Fruit fly (Drosophila melanogaster) whole organism, embryonic: ENCODE measurements around the gene Hph.

Experiments used
- Adf1 ChIP-seq: fragments of 200-800 bp; sonication (Bioruptor generic); IDR thresholded peaks from 2 replicates; pipeline ENCODE4 v1.3.6; 2022; ENCODE audit warnings: missing biosample characterization, missing genetic modification characterization
- Aef1 ChIP-seq: fragments of 200-800 bp; sonication (Bioruptor generic); IDR thresholded peaks from 3 replicates; pipeline ENCODE4 v1.3.6; 2022; ENCODE audit warnings: missing biosample characterization, missing genetic modification characterization
- CG10274 ChIP-seq: fragments of 200-800 bp; sonication (Bioruptor generic); optimal IDR thresholded peaks from 3 replicates; lab custom pipeline; 2017; ENCODE audit warnings: missing biosample characterization, mild to moderate bottlenecking, missing genetic modification characterization
- CG12104 ChIP-seq: fragments of 200-800 bp; sonication (Bioruptor generic); optimal IDR thresholded peaks from 3 replicates; lab custom pipeline; 2016; ENCODE audit warnings: missing biosample characterization, missing genetic modification characterization
- CG14710 ChIP-seq: fragments of 200-800 bp; sonication (Bioruptor generic); optimal IDR thresholded peaks from 3 replicates; lab custom pipeline; 2019; ENCODE audit warnings: missing biosample characterization, mild to moderate bottlenecking, missing genetic modification characterization, moderate library complexity
- CG15269 ChIP-seq: fragments of 200-800 bp; sonication (Bioruptor generic); optimal IDR thresholded peaks from 2 replicates; lab custom pipeline; 2018; ENCODE audit warnings: missing biosample characterization, mild to moderate bottlenecking, missing genetic modification characterization, moderate library complexity
- CG15514 ChIP-seq: fragments of 200-800 bp; sonication (Bioruptor generic); optimal IDR thresholded peaks from 3 replicates; lab custom pipeline; 2017; ENCODE audit warnings: missing biosample characterization, missing genetic modification characterization, mild to moderate bottlenecking, moderate library complexity, missing genetic modification reagents
- CG1792 ChIP-seq: fragments of 200-800 bp; sonication (Bioruptor generic); optimal IDR thresholded peaks from 2 replicates; lab custom pipeline; 2016; ENCODE audit warnings: missing biosample characterization, missing genetic modification characterization
- CG2678 ChIP-seq: fragments of 200-800 bp; sonication (Bioruptor generic); optimal IDR thresholded peaks from 3 replicates; lab custom pipeline; 2019; ENCODE audit warnings: missing biosample characterization, mild to moderate bottlenecking, missing genetic modification characterization, moderate library complexity
- CG30403 ChIP-seq: fragments of 200-800 bp; sonication (Bioruptor generic); optimal IDR thresholded peaks from 3 replicates; lab custom pipeline; 2016; ENCODE audit warnings: missing biosample characterization, missing genetic modification characterization
- CG32532 ChIP-seq: fragments of 200-800 bp; sonication (Bioruptor generic); IDR thresholded peaks from 2 replicates; pipeline ENCODE4 v1.3.6; 2022; ENCODE audit warnings: missing biosample characterization, missing genetic modification characterization
- CG34376 ChIP-seq: fragments of 200-800 bp; sonication (Bioruptor generic); optimal IDR thresholded peaks from 2 replicates; lab custom pipeline; 2018; ENCODE audit warnings: missing biosample characterization, mild to moderate bottlenecking, missing genetic modification characterization
- CG34422 ChIP-seq: fragments of 200-800 bp; sonication (Bioruptor generic); IDR thresholded peaks from 3 replicates; pipeline ENCODE4 v1.3.6; 2022; ENCODE audit warnings: missing biosample characterization, missing genetic modification characterization
- CG4328 ChIP-seq: fragments of 200-800 bp; sonication (Bioruptor generic); optimal IDR thresholded peaks from 3 replicates; lab custom pipeline; 2017; ENCODE audit warnings: missing biosample characterization, missing genetic modification reagents, missing genetic modification characterization
- CG43689 ChIP-seq: fragments of 200-800 bp; sonication (Bioruptor generic); IDR thresholded peaks from 2 replicates; pipeline ENCODE4 v1.3.6; 2022; ENCODE audit warnings: missing biosample characterization, missing genetic modification characterization
- CG4730 ChIP-seq: fragments of 200-800 bp; sonication (Bioruptor generic); IDR thresholded peaks from 2 replicates; pipeline ENCODE4 v1.3.6; 2022; ENCODE audit warnings: missing biosample characterization, missing genetic modification characterization
- CG7271 ChIP-seq: fragments of 200-800 bp; sonication (Bioruptor generic); optimal IDR thresholded peaks from 2 replicates; lab custom pipeline; 2018; ENCODE audit warnings: missing biosample characterization, mild to moderate bottlenecking, missing genetic modification characterization, moderate library complexity
- CG7372 ChIP-seq: fragments of 200-800 bp; sonication (Bioruptor generic); IDR thresholded peaks from 2 replicates; pipeline ENCODE4 v1.3.6; 2022; ENCODE audit warnings: missing biosample characterization, missing genetic modification characterization
- CG7987 ChIP-seq: fragments of 200-800 bp; sonication (Bioruptor generic); optimal IDR thresholded peaks from 2 replicates; lab custom pipeline; 2018; ENCODE audit warnings: missing biosample characterization, mild to moderate bottlenecking, missing genetic modification characterization, moderate library complexity
- CG8388 ChIP-seq: fragments of 200-800 bp; sonication (Bioruptor generic); optimal IDR thresholded peaks from 2 replicates; lab custom pipeline; 2019; ENCODE audit warnings: missing biosample characterization, mild to moderate bottlenecking, missing genetic modification characterization, moderate library complexity
- Camta ChIP-seq: fragments of 200-800 bp; sonication (Bioruptor generic); optimal IDR thresholded peaks from 2 replicates; lab custom pipeline; 2016; ENCODE audit warnings: missing biosample characterization, missing genetic modification characterization
- D ChIP-seq, 2 experiments: fragments of 200-800 bp in 1 of 2; fragments of >200 bp in 1 of 2; sonication (Bioruptor generic) in 1 of 2; optimal IDR thresholded peaks; 2 replicates in 1 of 2; 3 replicates in 1 of 2; lab custom pipeline; 2017; ENCODE audit warnings: mild to moderate bottlenecking in 1 of 2, missing biosample characterization in 1 of 2, missing genetic modification characterization in 1 of 2, missing genetic modification reagents in 1 of 2
- Doc2 ChIP-seq: fragments of 200-800 bp; sonication (Bioruptor generic); IDR thresholded peaks from 2 replicates; pipeline ENCODE4 v1.3.6; 2022; ENCODE audit warnings: missing biosample characterization, missing genetic modification characterization
- Dp ChIP-seq: fragments of 200-800 bp; sonication (Bioruptor generic); optimal IDR thresholded peaks from 2 replicates; lab custom pipeline; 2018; ENCODE audit warnings: missing biosample characterization, mild to moderate bottlenecking, missing genetic modification characterization, moderate library complexity
- GATAe ChIP-seq: fragments of 200-800 bp; sonication (Bioruptor generic); conservative IDR thresholded peaks from 2 replicates; pipeline ENCODE4 v1.3.6; 2022; ENCODE audit warnings: missing biosample characterization, missing genetic modification characterization
- HHEX ChIP-seq: fragments of 200-800 bp; sonication (Bioruptor generic); optimal IDR thresholded peaks from 3 replicates; lab custom pipeline; 2017; ENCODE audit warnings: missing biosample characterization, mild to moderate bottlenecking, missing genetic modification characterization, missing genetic modification reagents
- Med ChIP-seq: fragments of 200-800 bp; sonication (Bioruptor generic); peaks from one replicate; lab custom pipeline; 2016; ENCODE audit warnings: missing biosample characterization, missing genetic modification characterization, mild to moderate bottlenecking, inconsistent platforms, moderate library complexity
- Poxn ChIP-seq: fragments of 200-800 bp; sonication (Bioruptor generic); IDR thresholded peaks from 2 replicates; pipeline ENCODE4 v1.3.6; 2022; ENCODE audit warnings: missing biosample characterization, missing genetic modification characterization
- Vsx1 ChIP-seq: fragments of 200-800 bp; sonication (Bioruptor generic); optimal IDR thresholded peaks from 2 replicates; lab custom pipeline; 2017; ENCODE audit warnings: missing biosample characterization, mild to moderate bottlenecking, missing genetic modification characterization, missing genetic modification reagents
- ab ChIP-seq: fragments of 200-800 bp; sonication (Bioruptor generic); optimal IDR thresholded peaks from 2 replicates; lab custom pipeline; 2016; ENCODE audit warnings: missing biosample characterization, missing genetic modification characterization
- al ChIP-seq: fragments of 200-800 bp; sonication (Bioruptor generic); IDR thresholded peaks from 2 replicates; pipeline ENCODE4 v1.3.6; 2022; ENCODE audit warnings: missing biosample characterization, missing genetic modification characterization
- aop ChIP-seq: fragments of 200-800 bp; sonication (Bioruptor generic); IDR thresholded peaks from 2 replicates; pipeline ENCODE4 v1.3.6; 2022; ENCODE audit warnings: missing biosample characterization, missing genetic modification characterization
- ase ChIP-seq: fragments of 200-800 bp; sonication (Bioruptor generic); IDR thresholded peaks from 3 replicates; pipeline ENCODE4 v1.3.6; 2022; ENCODE audit warnings: missing biosample characterization, missing genetic modification characterization
- crc ChIP-seq: fragments of 200-800 bp; sonication (Bioruptor generic); optimal IDR thresholded peaks from 2 replicates; lab custom pipeline; 2016; ENCODE audit warnings: missing biosample characterization, missing genetic modification characterization
- da ChIP-seq: fragments of 200-800 bp; sonication (Bioruptor generic); optimal IDR thresholded peaks from 2 replicates; lab custom pipeline; 2016; ENCODE audit warnings: missing biosample characterization, missing genetic modification characterization
- dati ChIP-seq: fragments of 200-800 bp; sonication (Bioruptor generic); IDR thresholded peaks from 2 replicates; pipeline ENCODE4 v1.3.6; 2022; ENCODE audit warnings: missing biosample characterization, missing genetic modification characterization
- dmrt99B ChIP-seq: fragments of 200-800 bp; sonication (Bioruptor generic); optimal IDR thresholded peaks from 2 replicates; lab custom pipeline; 2018; ENCODE audit warnings: missing biosample characterization, mild to moderate bottlenecking, missing genetic modification characterization, moderate library complexity
- eve ChIP-seq, 2 experiments: fragments of >200 bp; optimal IDR thresholded peaks; 2 replicates each; lab custom pipeline; 2017; ENCODE audit warnings: missing biosample characterization in 2 of 2, missing genetic modification characterization in 2 of 2
- gfzf ChIP-seq: fragments of 200-800 bp; sonication (Bioruptor generic); optimal IDR thresholded peaks from 2 replicates; lab custom pipeline; 2016; ENCODE audit warnings: missing biosample characterization, mild to moderate bottlenecking, missing genetic modification characterization, moderate library complexity
- gt ChIP-seq: fragments of 200-800 bp; sonication (Bioruptor generic); IDR thresholded peaks from 2 replicates; pipeline ENCODE4 v1.3.6; 2022; ENCODE audit warnings: missing biosample characterization, missing genetic modification characterization
- jumu ChIP-seq: fragments of 200-800 bp; sonication (Bioruptor generic); optimal IDR thresholded peaks from 3 replicates; lab custom pipeline; 2016; ENCODE audit warnings: missing biosample characterization, missing genetic modification characterization
- klu ChIP-seq: fragments of 200-800 bp; sonication (Bioruptor generic); IDR thresholded peaks from 2 replicates; pipeline ENCODE4 v1.3.6; 2022; ENCODE audit warnings: missing biosample characterization, missing genetic modification characterization
- luna ChIP-seq: fragments of 200-800 bp; sonication (Bioruptor generic); optimal IDR thresholded peaks from 2 replicates; lab custom pipeline; 2016; ENCODE audit warnings: missing biosample characterization, missing genetic modification characterization
- oc ChIP-seq: fragments of 200-800 bp; sonication (Bioruptor generic); optimal IDR thresholded peaks from 2 replicates; lab custom pipeline; 2018; ENCODE audit warnings: missing biosample characterization, mild to moderate bottlenecking, missing genetic modification characterization, moderate library complexity
- pb ChIP-seq: fragments of 200-800 bp; sonication (Bioruptor generic); optimal IDR thresholded peaks from 3 replicates; lab custom pipeline; 2016; ENCODE audit warnings: missing biosample characterization, missing genetic modification characterization
- peb ChIP-seq: fragments of 200-800 bp; sonication (Bioruptor generic); IDR thresholded peaks from 2 replicates; pipeline ENCODE4 v1.3.6; 2022; ENCODE audit warnings: missing biosample characterization, missing genetic modification characterization
- ssp ChIP-seq: fragments of 200-800 bp; sonication (Bioruptor generic); IDR thresholded peaks from 2 replicates; pipeline ENCODE4 v1.3.6; 2022; ENCODE audit warnings: missing biosample characterization, missing genetic modification characterization
- sug ChIP-seq: fragments of 200-800 bp; optimal IDR thresholded peaks from 2 replicates; lab custom pipeline; 2019; ENCODE audit warnings: missing biosample characterization, mild to moderate bottlenecking, missing genetic modification characterization, moderate library complexity
- tna ChIP-seq: fragments of 200-800 bp; sonication (Bioruptor generic); IDR thresholded peaks from 2 replicates; pipeline ENCODE4 v1.3.6; 2022; ENCODE audit warnings: missing biosample characterization, missing genetic modification characterization; ENCODE audit not compliant: partially characterized antibody
- unc-4 ChIP-seq: fragments of 200-800 bp; sonication (Bioruptor generic); IDR thresholded peaks from 2 replicates; pipeline ENCODE4 v1.3.6; 2022; ENCODE audit warnings: missing biosample characterization, missing genetic modification characterization; ENCODE audit not compliant: partially characterized antibody

The Hph gene

DNA sequence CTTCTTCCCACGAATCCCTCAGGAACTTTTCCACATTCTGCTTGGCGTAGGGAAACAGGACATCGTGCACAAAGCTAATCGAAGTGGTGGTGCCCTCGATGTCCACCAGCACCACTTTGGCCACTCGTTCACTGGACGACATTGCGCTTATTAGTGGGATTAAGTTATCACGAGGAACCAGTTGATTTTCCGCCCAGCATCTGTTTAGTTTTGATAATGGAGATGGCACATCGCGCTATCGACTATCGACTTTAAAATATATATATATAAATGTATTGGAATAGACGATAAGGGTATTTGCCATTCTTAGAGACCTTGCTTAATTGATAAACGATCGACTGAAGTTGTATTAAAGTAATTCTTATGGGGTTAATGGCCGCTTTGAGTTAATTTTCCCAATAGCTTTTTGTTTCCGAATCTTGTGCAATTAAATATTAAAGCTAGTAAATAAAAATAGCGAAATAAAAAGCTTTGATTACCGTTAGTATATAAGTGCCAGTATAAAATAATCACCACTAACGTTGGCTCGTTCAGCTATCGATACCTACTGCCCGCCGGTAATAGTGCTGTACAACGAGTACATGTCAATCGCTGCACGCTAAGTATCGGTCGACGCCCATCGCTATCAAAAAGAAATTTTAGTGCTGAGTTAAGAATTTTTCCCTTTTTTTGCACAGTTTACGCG, at the start of gene Hph, which contains the start of gene Enoph (continued):
- TF ChIP-seq CG15514 (GFP tag; lab: Kevin White, UChicago) (peak; percentile 94), CG4328 (GFP tag; lab: Kevin White, UChicago) (peak; percentile 34), oc (tag; lab: Kevin White, UChicago) (no peak), unc-4 (peak; percentile 71; the same call in 1 of the 2 replicates), CG7372 (GFP tag; lab: Robert Waterston, UW) (no peak), tna (GFP tag; lab: Robert Waterston, UW) (peak; percentile 69; the same call in 1 of the 2 replicates), gt (GFP tag; lab: Robert Waterston, UW) (no peak), CG10274 (GFP tag; lab: Kevin White, UChicago) (peak; percentile 46), pb (GFP tag; lab: Kevin White, UChicago) (no peak), dmrt99B (tag; lab: Kevin White, UChicago) (peak; percentile 61), Med (GFP tag; lab: Kevin White, UChicago) (peak; percentile 88), Doc2 (GFP tag; lab: Robert Waterston, UW) (no peak), ab (GFP tag; lab: Kevin White, UChicago) (no peak), CG34422 (GFP tag; lab: Robert Waterston, UW) (peak; percentile 52; the same call in 2 of the 3 replicates), aop (GFP tag; lab: Robert Waterston, UW) (no peak), CG30403 (GFP tag; lab: Kevin White, UChicago) (peak; percentile 77), Camta (GFP tag; lab: Kevin White, UChicago) (peak; percentile 54), CG34376 (GFP tag; lab: Kevin White, UChicago) (no peak), ssp (GFP tag; lab: Robert Waterston, UW) (peak; percentile 86), CG4730 (GFP tag; lab: Robert Waterston, UW) (no peak), crc (GFP tag; lab: Kevin White, UChicago) (peak; percentile 25), CG43689 (GFP tag; lab: Robert Waterston, UW) (no peak), gfzf (GFP tag; lab: Kevin White, UChicago) (no peak), D (optimal IDR thresholded peaks at IDR 0.05; lab: Kevin White, UChicago) (no peak), D (GFP tag; optimal IDR thresholded peaks at IDR 0.05; lab: Kevin White, UChicago) (peak; percentile 20), sug (tag; lab: Kevin White, UChicago) (peak; percentile 65), GATAe (GFP tag; lab: Robert Waterston, UW) (no peak), jumu (GFP tag; lab: Kevin White, UChicago) (peak; percentile 62), ase (GFP tag; lab: Robert Waterston, UW) (0 out of 3 replicates have a peak, but pooled peaks have one; percentile 45), Dp (peak; percentile 48), Vsx1 (GFP tag; lab: Kevin White, UChicago) (peak; percentile 50), dati (GFP tag; lab: Robert Waterston, UW) (no peak), CG14710 (tag; lab: Kevin White, UChicago) (peak; percentile 72), Poxn (GFP tag; lab: Robert Waterston, UW) (no peak), CG7271 (tag; lab: Kevin White, UChicago) (no peak), luna (GFP tag; lab: Kevin White, UChicago) (no peak), Adf1 (GFP tag; lab: Robert Waterston, UW) (no peak), CG1792 (GFP tag; lab: Kevin White, UChicago) (peak; percentile 42), klu (peak; percentile 59), CG2678 (tag; lab: Kevin White, UChicago) (peak; percentile 79), al (GFP tag; lab: Robert Waterston, UW) (peak; percentile 57), da (GFP tag; lab: Kevin White, UChicago) (no peak), CG12104 (GFP tag; lab: Kevin White, UChicago) (peak; percentile 57), eve (GFP tag; optimal IDR thresholded peaks at IDR 0.05; lab: Kevin White, UChicago) (no peak), CG15269 (tag; lab: Kevin White, UChicago) (peak; percentile 67), Aef1 (GFP tag; lab: Robert Waterston, UW) (peak; percentile 55; the same call in 2 of the 3 replicates), CG7987 (GFP tag; lab: Kevin White, UChicago) (no peak), HHEX (GFP tag; lab: Kevin White, UChicago) (peak; percentile 48), CG32532 (GFP tag; lab: Robert Waterston, UW) (peak; percentile 65), peb (GFP tag; lab: Robert Waterston, UW) (no peak), CG8388 (peak; percentile 25)
